Fruit fly (Drosophila melanogaster): Measurements from ENCODE around the gene Vha26.

Vha26 gene

DNA sequence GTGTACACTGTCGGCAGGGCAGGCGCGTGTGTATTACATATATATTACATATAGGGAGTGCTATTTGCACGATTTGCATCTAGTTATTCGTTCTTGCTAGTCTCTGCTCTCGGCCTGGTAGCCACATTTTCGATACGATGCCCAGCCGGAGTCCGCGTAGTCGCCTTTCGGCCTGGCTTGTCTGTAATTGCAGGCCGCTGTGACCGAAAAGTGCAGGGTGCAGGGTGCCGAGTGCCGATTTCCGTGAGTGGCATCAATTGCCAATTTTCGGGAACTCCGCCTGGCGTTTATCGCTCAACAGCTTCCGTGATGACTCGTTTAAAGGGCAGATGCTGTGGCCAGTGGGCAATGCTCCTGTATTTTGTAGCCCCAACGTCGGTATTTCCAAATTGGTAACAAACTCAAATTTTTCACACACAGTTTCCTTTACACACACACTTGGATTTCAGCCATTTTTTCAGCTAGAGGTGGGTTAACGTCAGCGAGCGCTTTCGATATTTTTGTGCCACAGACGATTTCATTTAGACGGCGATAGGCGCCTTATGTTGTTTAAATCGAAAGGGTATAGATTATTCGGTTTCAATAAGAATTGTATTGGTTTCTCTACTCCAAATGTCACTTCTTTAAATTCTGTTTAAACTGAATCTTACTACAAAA, 3.6 kb upstream of the Vha26 start, which contains the start of gene CG2926 (continued):
- TF ChIP-seq crol (GFP tag; IDR thresholded peaks at IDR 0.05): 0 out of 2 replicates have a peak, but pooled peaks have one; percentile 15
- TF ChIP-seq bsh (GFP tag; optimal IDR thresholded peaks at IDR 0.05): no peak
- TF ChIP-seq CG18476 (GFP tag; optimal IDR thresholded peaks at IDR 0.05): no peak
- no peak for TF ChIP-seq lov (optimal IDR thresholded peaks at IDR 0.05)
- 0 out of 3 replicates have a peak, but pooled peaks have one; percentile 5 for TF ChIP-seq lov (GFP tag; IDR thresholded peaks at IDR 0.05)
- TF ChIP-seq CG3281 (GFP tag; optimal IDR thresholded peaks at IDR 0.05): no peak
- peak; percentile 40 for TF ChIP-seq CG9437 (GFP tag; optimal IDR thresholded peaks at IDR 0.05)
- no peak; the same call in 2 of the 3 replicates for TF ChIP-seq Mrtf (GFP tag; IDR thresholded peaks at IDR 0.05)
- no peak for TF ChIP-seq en (GFP tag; optimal IDR thresholded peaks at IDR 0.05)
- no peak for TF ChIP-seq CG18764 (GFP tag; optimal IDR thresholded peaks at IDR 0.05)
- TF ChIP-seq CG7745 (tag; optimal IDR thresholded peaks at IDR 0.05): no peak
- no peak for TF ChIP-seq tll (GFP tag; optimal IDR thresholded peaks at IDR 0.05)
- no peak for TF ChIP-seq Hr39 (optimal IDR thresholded peaks at IDR 0.05)
- TF ChIP-seq CG16815 (GFP tag; optimal IDR thresholded peaks at IDR 0.05): no peak
- no peak for TF ChIP-seq otp (GFP tag; IDR thresholded peaks at IDR 0.05)
- no peak for TF ChIP-seq CG31441 (GFP tag; IDR thresholded peaks at IDR 0.05)
- no peak for TF ChIP-seq CG15601 (tag; optimal IDR thresholded peaks at IDR 0.05)
- TF ChIP-seq CG31224 (GFP tag; IDR thresholded peaks at IDR 0.05): no peak
- no peak for TF ChIP-seq CG4707 (GFP tag; optimal IDR thresholded peaks at IDR 0.05)
- TF ChIP-seq CG7963 (GFP tag; IDR thresholded peaks at IDR 0.05; ENCODE audit: partially characterized antibody): peak; percentile 88
- TF ChIP-seq tap (tag; optimal IDR thresholded peaks at IDR 0.05): no peak
- no peak for TF ChIP-seq bowl (GFP tag; IDR thresholded peaks at IDR 0.05)
- no peak for TF ChIP-seq CG16863 (GFP tag; optimal IDR thresholded peaks at IDR 0.05)
- TF ChIP-seq CG1602 (GFP tag; optimal IDR thresholded peaks at IDR 0.05): no peak
- no peak for TF ChIP-seq stwl (tag; optimal IDR thresholded peaks at IDR 0.05)
- no peak for TF ChIP-seq hkb (optimal IDR thresholded peaks at IDR 0.05)
- TF ChIP-seq hkb (GFP tag; IDR thresholded peaks at IDR 0.05): no peak
- TF ChIP-seq dan (GFP tag; IDR thresholded peaks at IDR 0.05): no peak
- no peak for TF ChIP-seq CG6765 (GFP tag; optimal IDR thresholded peaks at IDR 0.05)
- no peak; the same call in 2 of the 3 replicates for TF ChIP-seq tgo (GFP tag; IDR thresholded peaks at IDR 0.05)
- no peak for TF ChIP-seq wor (GFP tag; IDR thresholded peaks at IDR 0.05)
- no peak for TF ChIP-seq z (GFP tag; IDR thresholded peaks at IDR 0.05)
- no peak for TF ChIP-seq h (optimal IDR thresholded peaks at IDR 0.05)
- TF ChIP-seq salm (tag; optimal IDR thresholded peaks at IDR 0.05): no peak
- TF ChIP-seq Kr (GFP tag; optimal IDR thresholded peaks at IDR 0.05): no peak
- peak; percentile 88 for TF ChIP-seq CG42726 (GFP tag; IDR thresholded peaks at IDR 0.05; ENCODE audit: partially characterized antibody)
- TF ChIP-seq Ptx1 (GFP tag; IDR thresholded peaks at IDR 0.05): peak; percentile 51
- peak; percentile 19 for TF ChIP-seq Atf-2 (GFP tag; optimal IDR thresholded peaks at IDR 0.05)
- no peak for TF ChIP-seq CG12071 (GFP tag; optimal IDR thresholded peaks at IDR 0.05)
- TF ChIP-seq C15 (GFP tag; IDR thresholded peaks at IDR 0.05): no peak
- no peak for TF ChIP-seq dimm (GFP tag; IDR thresholded peaks at IDR 0.05)
- TF ChIP-seq slp2 (GFP tag; optimal IDR thresholded peaks at IDR 0.05): no peak
- peak; percentile 87 for TF ChIP-seq MBD-R2 (GFP tag; IDR thresholded peaks at IDR 0.05)
- no peak for TF ChIP-seq sens (GFP tag)
- TF ChIP-seq Dref (GFP tag; IDR thresholded peaks at IDR 0.05): peak; percentile 81
- TF ChIP-seq CG14014 (GFP tag; IDR thresholded peaks at IDR 0.05): peak; percentile 43; the same call in 1 of the 2 replicates
- TF ChIP-seq Atf3 (GFP tag; optimal IDR thresholded peaks at IDR 0.05): no peak
- TF ChIP-seq dati (GFP tag; IDR thresholded peaks at IDR 0.05): no peak
- TF ChIP-seq Ets97D (GFP tag; optimal IDR thresholded peaks at IDR 0.05): peak; percentile 55
- peak; percentile 35 for TF ChIP-seq CG17912 (GFP tag; optimal IDR thresholded peaks at IDR 0.05)
- peak; percentile 37 for TF ChIP-seq nmo (GFP tag; optimal IDR thresholded peaks at IDR 0.05)
- no peak for TF ChIP-seq abd-A (tag; optimal IDR thresholded peaks at IDR 0.05)

All from whole organism, embryonic.